Worm (Caenorhabditis elegans) whole organism, midembryonic: ENCODE results near the gene C14C6.13.

Experiments used
- cog-1 ChIP-seq: sonication (generic microtip); optimal IDR thresholded peaks from 2 replicates; lab custom pipeline; 2016; ENCODE audit warnings: missing genetic modification characterization, missing compliant biosample characterization
- flt-1 ChIP-seq: fragments of 200-800 bp; sonication (Bioruptor generic); IDR thresholded peaks from 2 replicates; pipeline ENCODE4 v1.3.6; 2022; ENCODE audit warnings: missing genetic modification characterization, missing compliant biosample characterization
- klf-2 ChIP-seq: fragments of 200-800 bp; sonication (Bioruptor generic); conservative IDR thresholded peaks from 2 replicates; pipeline ENCODE4 v1.3.6; 2022; ENCODE audit warnings: missing genetic modification reagents, missing genetic modification characterization, missing compliant biosample characterization
- med-1 ChIP-seq: sonication (generic microtip); optimal IDR thresholded peaks from 2 replicates; lab custom pipeline; 2017; ENCODE audit warnings: missing genetic modification characterization, mild to moderate bottlenecking, missing compliant biosample characterization, antibody characterized with exemption, missing genetic modification reagents; ENCODE audit not compliant: insufficient read depth
- ref-1 ChIP-seq: fragments of 200-800 bp; sonication (Bioruptor generic); conservative IDR thresholded peaks from 2 replicates; pipeline ENCODE4 v1.3.6; 2022; ENCODE audit warnings: missing genetic modification reagents, missing genetic modification characterization, missing compliant biosample characterization
- ztf-23 ChIP-seq: fragments of 200-800 bp; sonication (Bioruptor generic); IDR thresholded peaks from 2 replicates; pipeline ENCODE4 v1.3.6; 2022; ENCODE audit warnings: missing genetic modification reagents, missing genetic modification characterization, missing compliant biosample characterization
- ztf-29 ChIP-seq: fragments of 200-800 bp; sonication (Bioruptor generic); IDR thresholded peaks from 2 replicates; pipeline ENCODE4 v1.3.6; 2022; ENCODE audit warnings: missing genetic modification reagents, missing genetic modification characterization, missing compliant biosample characterization

DNA sequence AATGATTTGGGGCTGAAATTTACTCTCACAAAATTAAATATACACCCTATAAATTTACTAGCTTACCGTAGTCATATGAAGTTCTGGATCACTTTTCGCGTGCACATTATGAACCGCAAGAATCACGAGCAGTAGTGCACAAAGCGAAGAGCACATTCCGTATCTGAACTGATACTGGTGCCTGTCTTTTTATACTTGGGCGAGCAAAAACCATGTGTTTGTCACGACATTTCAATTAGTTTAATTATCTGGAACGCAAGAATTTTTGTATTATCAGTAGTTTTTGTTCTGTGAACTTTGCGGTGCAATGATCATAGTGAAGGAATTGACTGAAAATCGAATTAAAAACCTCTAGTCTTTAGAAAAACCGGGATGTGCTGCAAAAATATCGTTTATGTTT, 50.5 kb downstream of the C14C6.13 start, which contains the start of gene lipl-3:
- TF ChIP-seq ztf-23 (no peak), klf-2 (GFP tag; lab: Robert Waterston, UW) (no peak), ztf-29 (GFP tag; lab: Robert Waterston, UW) (no peak), med-1 (GFP tag; lab: Kevin White, UChicago) (no peak), flt-1 (GFP tag; lab: Robert Waterston, UW) (no peak), ref-1 (GFP tag; lab: Robert Waterston, UW) (no peak), cog-1 (tag; lab: Kevin White, UChicago) (no peak)
